Worm (Caenorhabditis elegans) whole organism, L1 larva: Measurements from ENCODE around the gene F01D4.8.

ENCODE experiments used
- C04F5.9 ChIP-seq: sonication (generic microtip); optimal IDR thresholded peaks from 2 replicates; lab custom pipeline; 2016; ENCODE audit warnings: missing genetic modification characterization, missing compliant biosample characterization
- C34B4.2 ChIP-seq: sonication (generic microtip); optimal IDR thresholded peaks from 2 replicates; lab custom pipeline; 2017; ENCODE audit warnings: mild to moderate bottlenecking, missing genetic modification characterization, missing compliant biosample characterization
- alr-1 ChIP-seq: fragments of 200-800 bp; sonication (Bioruptor generic); optimal IDR thresholded peaks from 2 replicates; lab custom pipeline; 2018; ENCODE audit warnings: borderline replicate concordance, mild to moderate bottlenecking, missing genetic modification characterization, missing compliant biosample characterization
- aly-2 ChIP-seq: fragments of 150-350 bp; optimal IDR thresholded peaks from 2 replicates; lab custom pipeline; 2014; ENCODE audit warnings: missing biosample characterization, missing genetic modification characterization
- ama-1 ChIP-seq: fragments of 150-350 bp; optimal IDR thresholded peaks from 2 replicates; lab custom pipeline; 2014
- blmp-1 ChIP-seq: fragments of 150-350 bp; optimal IDR thresholded peaks from 2 replicates; lab custom pipeline; 2014; ENCODE audit warnings: missing biosample characterization, missing genetic modification characterization
- ces-1 ChIP-seq: fragments of 150-350 bp; optimal IDR thresholded peaks from 2 replicates; lab custom pipeline; 2014; ENCODE audit warnings: missing biosample characterization, missing genetic modification reagents, missing genetic modification characterization
- dpl-1 ChIP-seq, 3 experiments: fragments of 150-350 bp in 2 of 3; sonication (generic microtip) in 1 of 3; optimal IDR thresholded peaks; 2 replicates each; lab custom pipeline; 2014 to 2017; ENCODE audit warnings: missing biosample characterization in 3 of 3, missing genetic modification characterization in 3 of 3, missing genetic modification reagents in 3 of 3
- efl-1 ChIP-seq, 4 experiments: fragments of 150-350 bp; optimal IDR thresholded peaks in 3 of 4; peaks in 1 of 4; 1 replicate in 1 of 4; 2 replicates in 3 of 4; lab custom pipeline; 2014; ENCODE audit warnings: missing biosample characterization in 2 of 4, missing genetic modification characterization in 2 of 4, missing genetic modification reagents in 2 of 4
- efl-3 ChIP-seq: fragments of 200-800 bp; sonication (Bioruptor generic); optimal IDR thresholded peaks from 2 replicates; lab custom pipeline; 2018; ENCODE audit warnings: mild to moderate bottlenecking, missing genetic modification characterization, missing compliant biosample characterization
- elt-2 ChIP-seq: sonication (generic microtip); optimal IDR thresholded peaks from 2 replicates; lab custom pipeline; 2016; ENCODE audit warnings: missing genetic modification characterization, mild to moderate bottlenecking, inconsistent platforms, missing compliant biosample characterization, missing genetic modification reagents
- elt-3 ChIP-seq, 6 experiments: fragments of 150-350 bp in 1 of 6; sonication (generic microtip); optimal IDR thresholded peaks; 2 replicates each; lab custom pipeline; 2017 to 2018; ENCODE audit warnings: missing biosample characterization in 6 of 6, missing genetic modification characterization in 6 of 6, inconsistent platforms in 1 of 6
- fkh-8 ChIP-seq: sonication (generic microtip); optimal IDR thresholded peaks from 2 replicates; lab custom pipeline; 2016; ENCODE audit warnings: mild to moderate bottlenecking, missing genetic modification characterization, missing compliant biosample characterization
- grh-1 ChIP-seq: fragments of 200-800 bp; sonication (Bioruptor generic); IDR thresholded peaks from 2 replicates; pipeline ENCODE4 v1.3.6; 2022; ENCODE audit warnings: missing genetic modification reagents, missing genetic modification characterization, missing compliant biosample characterization
- irx-1 ChIP-seq: sonication (generic microtip); optimal IDR thresholded peaks from 2 replicates; lab custom pipeline; 2016; ENCODE audit warnings: missing genetic modification characterization, missing compliant biosample characterization
- isw-1 ChIP-seq: fragments of 200-800 bp; sonication (Bioruptor generic); IDR thresholded peaks from 2 replicates; pipeline ENCODE4 v1.3.6; 2022; ENCODE audit warnings: missing genetic modification characterization, missing compliant biosample characterization
- lin-14 ChIP-seq: fragments of 200-800 bp; sonication (Bioruptor generic); optimal IDR thresholded peaks from 2 replicates; lab custom pipeline; 2018; ENCODE audit warnings: mild to moderate bottlenecking, missing genetic modification characterization, moderate library complexity, missing compliant biosample characterization
- lin-35 ChIP-seq, 2 experiments: fragments of 150-350 bp; optimal IDR thresholded peaks; 2 replicates each; lab custom pipeline; 2014; ENCODE audit warnings: missing biosample characterization in 2 of 2, missing genetic modification characterization in 2 of 2, missing genetic modification reagents in 2 of 2
- mdl-1 ChIP-seq, 2 experiments: fragments of 150-350 bp; optimal IDR thresholded peaks; 2 replicates each; lab custom pipeline; 2014 to 2017; ENCODE audit warnings: missing biosample characterization in 2 of 2, missing genetic modification characterization in 2 of 2, inconsistent platforms in 1 of 2
- mef-2 ChIP-seq: fragments of 150-350 bp; optimal IDR thresholded peaks from 2 replicates; lab custom pipeline; 2014; ENCODE audit warnings: missing biosample characterization, missing genetic modification characterization
- mep-1 ChIP-seq: fragments of 150-350 bp; optimal IDR thresholded peaks from 2 replicates; lab custom pipeline; 2014; ENCODE audit warnings: missing biosample characterization, missing genetic modification characterization
- nhr-11 ChIP-seq: fragments of 150-350 bp; optimal IDR thresholded peaks from 2 replicates; lab custom pipeline; 2014; ENCODE audit warnings: missing biosample characterization, missing genetic modification characterization
- nhr-12 ChIP-seq: sonication (generic microtip); optimal IDR thresholded peaks from 2 replicates; lab custom pipeline; 2017; ENCODE audit warnings: missing biosample characterization, missing genetic modification characterization
- nhr-19 ChIP-seq: fragments of 200-800 bp; sonication (Bioruptor generic); conservative IDR thresholded peaks from 2 replicates; pipeline ENCODE4 v1.3.6; 2022; ENCODE audit warnings: missing genetic modification characterization, missing compliant biosample characterization
- nhr-28 ChIP-seq: fragments of 150-350 bp; optimal IDR thresholded peaks from 2 replicates; lab custom pipeline; 2014; ENCODE audit warnings: missing biosample characterization, missing genetic modification characterization
- nhr-71 ChIP-seq: sonication (generic microtip); optimal IDR thresholded peaks from 2 replicates; lab custom pipeline; 2016; ENCODE audit warnings: mild to moderate bottlenecking, missing genetic modification characterization, moderate library complexity, missing compliant biosample characterization
- nhr-77 ChIP-seq: fragments of 150-350 bp; optimal IDR thresholded peaks from 2 replicates; lab custom pipeline; 2014; ENCODE audit warnings: missing biosample characterization, missing genetic modification characterization
- nhr-84 ChIP-seq: sonication (generic microtip); optimal IDR thresholded peaks from 2 replicates; lab custom pipeline; 2017; ENCODE audit warnings: missing biosample characterization, missing genetic modification characterization
- nhr-85 ChIP-seq: sonication (generic microtip); peaks from one replicate; lab custom pipeline; 2016; ENCODE audit warnings: missing genetic modification characterization, inconsistent platforms, missing compliant biosample characterization
- rnt-1 ChIP-seq: sonication (generic microtip); optimal IDR thresholded peaks from 2 replicates; lab custom pipeline; 2016; ENCODE audit warnings: mild to moderate bottlenecking, missing genetic modification characterization, moderate library complexity, missing compliant biosample characterization
- tbx-2 ChIP-seq: sonication (generic microtip); optimal IDR thresholded peaks from 2 replicates; lab custom pipeline; 2016; ENCODE audit warnings: missing genetic modification characterization, missing compliant biosample characterization
- tlp-1 ChIP-seq: fragments of 150-350 bp; optimal IDR thresholded peaks from 2 replicates; lab custom pipeline; 2014; ENCODE audit warnings: missing biosample characterization, missing genetic modification characterization
- unc-30 ChIP-seq: sonication (generic microtip); optimal IDR thresholded peaks from 2 replicates; lab custom pipeline; 2017; ENCODE audit warnings: missing biosample characterization, missing genetic modification characterization
- ztf-11 ChIP-seq, 2 experiments: sonication (generic microtip); optimal IDR thresholded peaks; 2 replicates each; lab custom pipeline; 2016 to 2017; ENCODE audit warnings: missing genetic modification characterization in 2 of 2, missing biosample characterization in 1 of 2, missing compliant biosample characterization in 1 of 2
- ztf-4 ChIP-seq: fragments of 150-350 bp; optimal IDR thresholded peaks from 2 replicates; lab custom pipeline; 2014; ENCODE audit warnings: missing biosample characterization, missing genetic modification characterization

F01D4.8 gene

ce11 chrIV:10421256-10421655 lies 31.6 kb downstream of the F01D4.8 start (continued):
- TF ChIP-seq blmp-1 (tag; lab: Kevin White, UChicago) (peak; percentile 61), nhr-84 (no peak), C34B4.2 (tag; lab: Kevin White, UChicago) (no peak), isw-1 (GFP tag; lab: Robert Waterston, UW) (no peak), efl-3 (GFP tag; lab: Kevin White, UChicago) (no peak), elt-3 (tag; optimal IDR thresholded peaks at IDR 0.05; lab: Kevin White, UChicago) (no peak)

- TF ChIP-seq lin-35 (GFP tag; optimal IDR thresholded peaks at IDR 0.05; lab: Kevin White, UChicago) (peak in 1 of 2 experiments; percentile 21), ama-1 (no peak), mep-1 (tag; lab: Kevin White, UChicago) (peak; percentile 15), elt-2 (tag; lab: Kevin White, UChicago) (peak; percentile 2)
Observed at ce11 chrIV:10420440-10420839, 32.5 kb downstream of the F01D4.8 start.

- TF ChIP-seq tlp-1 (tag; lab: Kevin White, UChicago) (no peak), efl-1 (optimal IDR thresholded peaks at IDR 0.05; lab: Kevin White, UChicago) (no peak), efl-1 (GFP tag; optimal IDR thresholded peaks at IDR 0.05 in 1 of 2; lab: Kevin White, UChicago) (no peak), aly-2 (no peak), lin-14 (GFP tag; lab: Kevin White, UChicago) (no peak), alr-1 (tag; lab: Kevin White, UChicago) (no peak), nhr-12 (tag; lab: Kevin White, UChicago) (no peak), nhr-11 (no peak), ces-1 (GFP tag; lab: Kevin White, UChicago) (no peak), rnt-1 (tag; lab: Kevin White, UChicago) (peak; percentile 4)
Observed at ce11 chrIV:10419896-10420295, 33.0 kb downstream of the F01D4.8 start.

ce11 chrIV:10417781-10418180 lies 35.1 kb downstream of the F01D4.8 start, which contains the start of gene F13B12.6:
F13B12.6 (minus strand) TSS chrIV:10417881.
- TF ChIP-seq nhr-19 (GFP tag; lab: Robert Waterston, UW) (no peak), irx-1 (tag; lab: Kevin White, UChicago) (no peak), ztf-4 (no peak), fkh-8 (tag; lab: Kevin White, UChicago) (no peak), C04F5.9 (tag; lab: Kevin White, UChicago) (no peak), dpl-1 (GFP tag; optimal IDR thresholded peaks at IDR 0.05; lab: Kevin White, UChicago) (no peak), lin-14 (GFP tag; lab: Kevin White, UChicago) (no peak), ces-1 (GFP tag; lab: Kevin White, UChicago) (no peak), grh-1 (GFP tag; lab: Robert Waterston, UW) (no peak), nhr-12 (tag; lab: Kevin White, UChicago) (no peak), nhr-77 (no peak), tbx-2 (tag; lab: Kevin White, UChicago) (no peak), nhr-11 (no peak), nhr-28 (tag; lab: Kevin White, UChicago) (no peak), mef-2 (tag; lab: Kevin White, UChicago) (no peak), mdl-1 (tag; optimal IDR thresholded peaks at IDR 0.05; lab: Kevin White, UChicago) (no peak), rnt-1 (tag; lab: Kevin White, UChicago) (no peak), nhr-71 (tag; lab: Kevin White, UChicago) (no peak), unc-30 (no peak)

ce11 chrIV:10413828-10414227 lies 39.1 kb downstream of the F01D4.8 start, which contains the start of gene R10H10.7:
R10H10.7 (minus strand) TSS chrIV:10413928.
- TF ChIP-seq nhr-85 (tag; lab: Kevin White, UChicago) = peak; percentile 17
- no peak for TF ChIP-seq ztf-11 (tag; optimal IDR thresholded peaks at IDR 0.05; lab: Kevin White, UChicago)
